Worm (Caenorhabditis elegans) whole organism, L1 larva: ENCODE measurements around the gene eif-3.D.

ENCODE experiments used
- Y116A8C.19 ChIP-seq: sonication (generic microtip); optimal IDR thresholded peaks from 2 replicates; lab custom pipeline; 2016; ENCODE audit warnings: missing compliant biosample characterization, missing genetic modification characterization, borderline replicate concordance
- aha-1 ChIP-seq: fragments of 150-350 bp; optimal IDR thresholded peaks from 2 replicates; lab custom pipeline; 2014; ENCODE audit warnings: missing biosample characterization, missing genetic modification characterization
- ceh-63 ChIP-seq: fragments of 200-800 bp; sonication (Bioruptor generic); optimal IDR thresholded peaks from 2 replicates; lab custom pipeline; 2018; ENCODE audit warnings: mild to moderate bottlenecking, missing genetic modification characterization, missing compliant biosample characterization
- ceh-82 ChIP-seq, 3 experiments: fragments of 150-350 bp in 1 of 3; sonication (generic microtip) in 2 of 3; optimal IDR thresholded peaks; 2 replicates each; lab custom pipeline; 2014 to 2017; ENCODE audit warnings: missing biosample characterization in 3 of 3, missing genetic modification characterization in 3 of 3
- ceh-88 ChIP-seq: fragments of 200-800 bp; sonication (Bioruptor generic); IDR thresholded peaks from 2 replicates; pipeline ENCODE4 v1.3.6; 2022; ENCODE audit warnings: missing genetic modification characterization, missing compliant biosample characterization
- ceh-90 ChIP-seq: sonication (generic microtip); optimal IDR thresholded peaks from 2 replicates; lab custom pipeline; 2016; ENCODE audit warnings: missing genetic modification characterization, missing compliant biosample characterization
- ces-1 ChIP-seq: fragments of 150-350 bp; optimal IDR thresholded peaks from 2 replicates; lab custom pipeline; 2014; ENCODE audit warnings: missing biosample characterization, missing genetic modification reagents, missing genetic modification characterization
- efl-1 ChIP-seq, 4 experiments: fragments of 150-350 bp; optimal IDR thresholded peaks in 3 of 4; peaks in 1 of 4; 1 replicate in 1 of 4; 2 replicates in 3 of 4; lab custom pipeline; 2014; ENCODE audit warnings: missing biosample characterization in 2 of 4, missing genetic modification characterization in 2 of 4, missing genetic modification reagents in 2 of 4
- efl-3 ChIP-seq: fragments of 200-800 bp; sonication (Bioruptor generic); optimal IDR thresholded peaks from 2 replicates; lab custom pipeline; 2018; ENCODE audit warnings: mild to moderate bottlenecking, missing genetic modification characterization, missing compliant biosample characterization
- egl-13 ChIP-seq: sonication (generic microtip); optimal IDR thresholded peaks from 2 replicates; lab custom pipeline; 2016; ENCODE audit warnings: missing genotype, missing genetic modification reagents, missing genetic modification characterization, missing compliant biosample characterization
- elt-2 ChIP-seq: sonication (generic microtip); optimal IDR thresholded peaks from 2 replicates; lab custom pipeline; 2016; ENCODE audit warnings: missing genetic modification characterization, mild to moderate bottlenecking, inconsistent platforms, missing compliant biosample characterization, missing genetic modification reagents
- elt-3 ChIP-seq, 6 experiments: fragments of 150-350 bp in 1 of 6; sonication (generic microtip); optimal IDR thresholded peaks; 2 replicates each; lab custom pipeline; 2017 to 2018; ENCODE audit warnings: missing biosample characterization in 6 of 6, missing genetic modification characterization in 6 of 6, inconsistent platforms in 1 of 6
- ets-5 ChIP-seq: fragments of 200-800 bp; sonication (Bioruptor generic); IDR thresholded peaks from 2 replicates; pipeline ENCODE4 v1.3.6; 2022; ENCODE audit warnings: missing genetic modification characterization, missing compliant biosample characterization
- fkh-10 ChIP-seq: sonication (generic microtip); optimal IDR thresholded peaks from 2 replicates; lab custom pipeline; 2017; ENCODE audit warnings: missing biosample characterization, missing genetic modification reagents, missing genetic modification characterization
- fkh-8 ChIP-seq: sonication (generic microtip); optimal IDR thresholded peaks from 2 replicates; lab custom pipeline; 2016; ENCODE audit warnings: mild to moderate bottlenecking, missing genetic modification characterization, missing compliant biosample characterization
- grh-1 ChIP-seq: fragments of 200-800 bp; sonication (Bioruptor generic); IDR thresholded peaks from 2 replicates; pipeline ENCODE4 v1.3.6; 2022; ENCODE audit warnings: missing genetic modification reagents, missing genetic modification characterization, missing compliant biosample characterization
- hlh-17 ChIP-seq: fragments of 200-800 bp; sonication (Bioruptor generic); optimal IDR thresholded peaks from 2 replicates; lab custom pipeline; 2018; ENCODE audit warnings: missing genetic modification characterization, mild to moderate bottlenecking, missing compliant biosample characterization, moderate library complexity, borderline replicate concordance
- hlh-4 ChIP-seq: sonication (generic microtip); optimal IDR thresholded peaks from 2 replicates; lab custom pipeline; 2016; ENCODE audit warnings: mild to moderate bottlenecking, missing genetic modification characterization, missing compliant biosample characterization
- hpl-2 ChIP-seq: fragments of 150-350 bp; optimal IDR thresholded peaks from 2 replicates; lab custom pipeline; 2014; ENCODE audit warnings: missing biosample characterization, missing genetic modification reagents, missing genetic modification characterization
- isw-1 ChIP-seq: fragments of 200-800 bp; sonication (Bioruptor generic); IDR thresholded peaks from 2 replicates; pipeline ENCODE4 v1.3.6; 2022; ENCODE audit warnings: missing genetic modification characterization, missing compliant biosample characterization
- lin-14 ChIP-seq: fragments of 200-800 bp; sonication (Bioruptor generic); optimal IDR thresholded peaks from 2 replicates; lab custom pipeline; 2018; ENCODE audit warnings: mild to moderate bottlenecking, missing genetic modification characterization, moderate library complexity, missing compliant biosample characterization
- lin-15B ChIP-seq: fragments of 150-350 bp; sonication (generic microtip); optimal IDR thresholded peaks from 3 replicates; lab custom pipeline; 2014; ENCODE audit warnings: missing biosample characterization, missing genetic modification characterization
- lin-35 ChIP-seq, 2 experiments: fragments of 150-350 bp; optimal IDR thresholded peaks; 2 replicates each; lab custom pipeline; 2014; ENCODE audit warnings: missing biosample characterization in 2 of 2, missing genetic modification characterization in 2 of 2, missing genetic modification reagents in 2 of 2
- lsy-2 ChIP-seq, 2 experiments: fragments of 150-350 bp; optimal IDR thresholded peaks; 2 replicates each; lab custom pipeline; 2014; ENCODE audit warnings: missing biosample characterization in 2 of 2, missing genetic modification characterization in 2 of 2
- mab-9 ChIP-seq: fragments of 200-800 bp; sonication (Bioruptor generic); IDR thresholded peaks from 2 replicates; pipeline ENCODE4 v1.3.6; 2022; ENCODE audit warnings: missing genetic modification reagents, missing genetic modification characterization, missing compliant biosample characterization
- mep-1 ChIP-seq: fragments of 150-350 bp; optimal IDR thresholded peaks from 2 replicates; lab custom pipeline; 2014; ENCODE audit warnings: missing biosample characterization, missing genetic modification characterization
- nhr-11 ChIP-seq: fragments of 150-350 bp; optimal IDR thresholded peaks from 2 replicates; lab custom pipeline; 2014; ENCODE audit warnings: missing biosample characterization, missing genetic modification characterization
- nhr-19 ChIP-seq: fragments of 200-800 bp; sonication (Bioruptor generic); conservative IDR thresholded peaks from 2 replicates; pipeline ENCODE4 v1.3.6; 2022; ENCODE audit warnings: missing genetic modification characterization, missing compliant biosample characterization
- nhr-47 ChIP-seq: sonication (generic microtip); optimal IDR thresholded peaks from 2 replicates; lab custom pipeline; 2016; ENCODE audit warnings: mild to moderate bottlenecking, missing genetic modification characterization, moderate library complexity, missing compliant biosample characterization
- nhr-77 ChIP-seq: fragments of 150-350 bp; optimal IDR thresholded peaks from 2 replicates; lab custom pipeline; 2014; ENCODE audit warnings: missing biosample characterization, missing genetic modification characterization
- nhr-85 ChIP-seq: sonication (generic microtip); peaks from one replicate; lab custom pipeline; 2016; ENCODE audit warnings: missing genetic modification characterization, inconsistent platforms, missing compliant biosample characterization
- pqm-1 ChIP-seq: sonication (generic microtip); optimal IDR thresholded peaks from 3 replicates; lab custom pipeline; 2017; ENCODE audit warnings: missing biosample characterization, missing genetic modification characterization
- rnt-1 ChIP-seq: sonication (generic microtip); optimal IDR thresholded peaks from 2 replicates; lab custom pipeline; 2016; ENCODE audit warnings: mild to moderate bottlenecking, missing genetic modification characterization, moderate library complexity, missing compliant biosample characterization
- snu-23 ChIP-seq: sonication (generic microtip); optimal IDR thresholded peaks from 2 replicates; lab custom pipeline; 2016; ENCODE audit warnings: missing genetic modification characterization, missing compliant biosample characterization
- sptf-1 ChIP-seq: fragments of 150-350 bp; optimal IDR thresholded peaks from 2 replicates; lab custom pipeline; 2014; ENCODE audit warnings: missing biosample characterization, missing genetic modification characterization
- swsn-7 ChIP-seq: sonication (generic microtip); optimal IDR thresholded peaks from 2 replicates; lab custom pipeline; 2016; ENCODE audit warnings: missing genetic modification characterization, missing compliant biosample characterization
- tlp-1 ChIP-seq: fragments of 150-350 bp; optimal IDR thresholded peaks from 2 replicates; lab custom pipeline; 2014; ENCODE audit warnings: missing biosample characterization, missing genetic modification characterization
- unc-98 ChIP-seq: fragments of 200-800 bp; sonication (Bioruptor generic); IDR thresholded peaks from 2 replicates; pipeline ENCODE4 v1.3.6; 2022; ENCODE audit warnings: missing genetic modification characterization, missing compliant biosample characterization
- vab-15 ChIP-seq: sonication (generic microtip); optimal IDR thresholded peaks from 2 replicates; lab custom pipeline; 2017; ENCODE audit warnings: missing genotype, mild to moderate bottlenecking, missing genetic modification characterization, missing compliant biosample characterization
- xbp-1 ChIP-seq: sonication (generic microtip); optimal IDR thresholded peaks from 2 replicates; lab custom pipeline; 2016; ENCODE audit warnings: missing genetic modification characterization, missing compliant biosample characterization
- ztf-11 ChIP-seq, 2 experiments: sonication (generic microtip); optimal IDR thresholded peaks; 2 replicates each; lab custom pipeline; 2016 to 2017; ENCODE audit warnings: missing genetic modification characterization in 2 of 2, missing biosample characterization in 1 of 2, missing compliant biosample characterization in 1 of 2

eif-3.D gene

ce11 chrIII:8956146-8956646, 15.2 kb downstream of the eif-3.D start, which contains the start of the genes ZK643.5 and ZK643.2 (continued):
- TF ChIP-seq fkh-8 = peak; percentile 27
- TF ChIP-seq vab-15 (tag; lab: Kevin White, UChicago) = no peak
- peak; percentile 73 for TF ChIP-seq xbp-1 (tag; lab: Kevin White, UChicago)
- peak; percentile 37 for TF ChIP-seq lin-15B (tag; lab: Kevin White, UChicago)

ce11 chrIII:8955536-8955935, 15.8 kb downstream of the eif-3.D start:
- TF ChIP-seq efl-3 (GFP tag; lab: Kevin White, UChicago) = no peak
- TF ChIP-seq nhr-85 = no peak
- TF ChIP-seq ceh-90 (tag; lab: Kevin White, UChicago) = no peak
- no peak for TF ChIP-seq isw-1 (GFP tag; lab: Robert Waterston, UW)
- no peak for TF ChIP-seq mep-1 (tag; lab: Kevin White, UChicago)
- no peak for TF ChIP-seq hlh-4 (tag; lab: Kevin White, UChicago)
- no peak for TF ChIP-seq unc-98 (GFP tag; lab: Robert Waterston, UW)
- TF ChIP-seq ceh-82 (tag; optimal IDR thresholded peaks at IDR 0.05; lab: Kevin White, UChicago) = no peak
- TF ChIP-seq fkh-8 = no peak
- no peak for TF ChIP-seq hlh-17
- no peak for TF ChIP-seq hpl-2 (GFP tag; lab: Kevin White, UChicago)
- TF ChIP-seq, all 84 proteins: peak for 0

- TF ChIP-seq fkh-10 (GFP tag; lab: Kevin White, UChicago) = peak; percentile 51
- no peak for TF ChIP-seq rnt-1 (tag; lab: Kevin White, UChicago)
- peak; percentile 38 for TF ChIP-seq lin-14 (GFP tag; lab: Kevin White, UChicago)
Observed at ce11 chrIII:8949147-8949546, 22.2 kb downstream of the eif-3.D start.

- TF ChIP-seq tlp-1 (tag; lab: Kevin White, UChicago) (no peak), Y116A8C.19 (tag; lab: Kevin White, UChicago) (no peak), nhr-19 (GFP tag; lab: Robert Waterston, UW) (no peak), lin-14 (GFP tag; lab: Kevin White, UChicago) (peak; percentile 62), rnt-1 (tag; lab: Kevin White, UChicago) (no peak), fkh-10 (GFP tag; lab: Kevin White, UChicago) (peak; percentile 49), swsn-7 (tag; lab: Kevin White, UChicago) (no peak), hlh-4 (tag; lab: Kevin White, UChicago) (no peak), ztf-11 (tag; optimal IDR thresholded peaks at IDR 0.05; lab: Kevin White, UChicago) (no peak), elt-3 (tag; optimal IDR thresholded peaks at IDR 0.05; lab: Kevin White, UChicago) (no peak)
Observed at ce11 chrIII:8946285-8946684, 25.1 kb downstream of the eif-3.D start.

- TF ChIP-seq swsn-7 (tag; lab: Kevin White, UChicago) (no peak), efl-1 (optimal IDR thresholded peaks at IDR 0.05; lab: Kevin White, UChicago) (no peak), efl-1 (GFP tag; optimal IDR thresholded peaks at IDR 0.05 in 1 of 2; lab: Kevin White, UChicago) (peak in 1 of 2 experiments; percentile 84), aha-1 (tag; lab: Kevin White, UChicago) (no peak), egl-13 (tag; lab: Kevin White, UChicago) (no peak), grh-1 (no peak), sptf-1 (tag; lab: Kevin White, UChicago) (no peak)
Observed at ce11 chrIII:8944357-8944756, 27.0 kb downstream of the eif-3.D start, which contains the start of gene dhrr-1. dhrr-1 (plus strand) TSS chrIII:8944657.

- TF ChIP-seq lin-35 (GFP tag; optimal IDR thresholded peaks at IDR 0.05; lab: Kevin White, UChicago) = peak; percentile 64 to 82
- peak; percentile 38; the same call in 1 of the 2 replicates for TF ChIP-seq mab-9
- peak; percentile 50 for TF ChIP-seq elt-2 (tag; lab: Kevin White, UChicago)
- peak; percentile 83 for TF ChIP-seq nhr-47 (tag; lab: Kevin White, UChicago)
- TF ChIP-seq snu-23 (GFP tag; lab: Kevin White, UChicago) = peak; percentile 86
- no peak for TF ChIP-seq pqm-1 (tag; lab: Kevin White, UChicago)
- no peak for TF ChIP-seq grh-1
- peak; percentile 32; the same call in 1 of the 2 replicates for TF ChIP-seq ceh-88
- no peak for TF ChIP-seq ceh-63 (GFP tag; lab: Kevin White, UChicago)
- no peak for TF ChIP-seq ets-5 (GFP tag; lab: Robert Waterston, UW)
- no peak for TF ChIP-seq hpl-2 (GFP tag; lab: Kevin White, UChicago)
- TF ChIP-seq elt-3 (tag; optimal IDR thresholded peaks at IDR 0.05; lab: Kevin White, UChicago) = peak in 2 of 6 experiments; percentile 4 to 11
- TF ChIP-seq ces-1 = no peak
- peak; percentile 72 to 85 for TF ChIP-seq lsy-2 (tag; optimal IDR thresholded peaks at IDR 0.05; lab: Kevin White, UChicago)
- peak; percentile 54 for TF ChIP-seq nhr-77 (tag; lab: Kevin White, UChicago)
- no peak for TF ChIP-seq nhr-11 (tag; lab: Kevin White, UChicago)
- no peak for TF ChIP-seq hlh-4 (tag; lab: Kevin White, UChicago)
- TF ChIP-seq lin-14 (GFP tag; lab: Kevin White, UChicago) = peak; percentile 77
Observed at ce11 chrIII:8937571-8937970, 33.8 kb downstream of the eif-3.D start.
